Worm (Caenorhabditis elegans) whole organism, mixed stage, embryonic: Measurements from ENCODE around the gene K03B4.2.

Source experiments
- elt-1 ChIP-seq: sonication (generic microtip); optimal IDR thresholded peaks from 2 replicates; lab custom pipeline; 2017; ENCODE audit warnings: missing genetic modification characterization, mild to moderate bottlenecking, missing compliant biosample characterization, antibody characterized with exemption, moderate library complexity, borderline replicate concordance; ENCODE audit not compliant: insufficient read depth
- pha-4 ChIP-seq: fragments of 150-350 bp; optimal IDR thresholded peaks from 2 replicates; lab custom pipeline; 2018; ENCODE audit warnings: missing biosample characterization, missing genetic modification reagents, missing genetic modification characterization
- snpc-4 ChIP-seq: fragments of 150-350 bp; optimal IDR thresholded peaks from 2 replicates; lab custom pipeline; 2014; ENCODE audit warnings: missing biosample characterization, missing genetic modification characterization

ce11 chrV:4720884-4721464 lies 33.2 kb downstream of the K03B4.2 start:
- TF ChIP-seq pha-4 (tag; lab: Kevin White, UChicago) (no peak), elt-1 (tag; lab: Kevin White, UChicago) (no peak), snpc-4 (tag; lab: Kevin White, UChicago) (no peak)
